Fruit fly (Drosophila melanogaster) Kc167 (cell line): Measurements from ENCODE around the gene Nt5b.

Source experiments
- Myc ChIP-seq: fragments of >200 bp; optimal IDR thresholded peaks from 2 replicates; lab custom pipeline; 2017; ENCODE audit warnings: missing external identifiers
- h ChIP-seq: fragments of >200 bp; optimal IDR thresholded peaks from 3 replicates; lab custom pipeline; 2018; ENCODE audit warnings: missing external identifiers

dm6 chrX:18415115-18415514 lies 5.2 kb upstream of the Nt5b start, which contains the start of gene CG15056:
- no peak for TF ChIP-seq Myc (lab: Kevin White, UChicago)
- no peak for TF ChIP-seq h
